Worm (Caenorhabditis elegans): Measurements from ENCODE around the gene C56E6.4.
A peak's percentile ranks its signal among the peaks of the same experiment; 100 is the strongest.

C56E6.4 gene

DNA sequence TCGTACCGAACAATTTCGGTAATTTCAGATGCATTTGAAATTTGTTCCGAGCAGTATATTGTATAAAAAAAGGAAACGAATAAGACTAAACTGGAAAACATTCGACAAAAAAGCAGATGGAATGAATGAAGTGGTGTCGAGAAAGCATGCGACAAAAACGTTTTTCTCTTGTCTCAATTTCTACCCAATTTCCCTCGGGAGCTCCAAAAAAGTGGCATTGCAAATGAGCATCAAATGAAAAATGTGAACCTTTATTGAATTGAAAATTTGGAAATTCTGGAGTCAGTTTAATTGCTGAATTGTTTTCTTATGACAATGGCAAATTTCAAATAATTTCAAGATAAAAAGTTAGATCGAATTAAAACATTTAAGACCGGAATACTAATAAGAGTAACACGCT is 28.4 kb downstream of the C56E6.4 start, which contains the start of gene R05G9.5:
TSS of gene R05G9.5 (minus strand) at position 101 of the 400 bp plus-strand sequence.
- no peak for TF ChIP-seq ceh-22 (tag; optimal IDR thresholded peaks at IDR 0.05)
- no peak for TF ChIP-seq dve-1 (tag; optimal IDR thresholded peaks at IDR 0.05)
- TF ChIP-seq K09A11.1 (tag; optimal IDR thresholded peaks at IDR 0.05; ENCODE audit: insufficient read depth) = no peak
- TF ChIP-seq pat-9 (tag; optimal IDR thresholded peaks at IDR 0.05) = no peak
- no peak for TF ChIP-seq hlh-6 (tag; optimal IDR thresholded peaks at IDR 0.05)
- no peak for TF ChIP-seq ceh-30 (tag; optimal IDR thresholded peaks at IDR 0.05)
- TF ChIP-seq hlh-8 (tag; optimal IDR thresholded peaks at IDR 0.05) = no peak
- no peak for TF ChIP-seq pha-2 (tag; optimal IDR thresholded peaks at IDR 0.05)
- no peak for TF ChIP-seq rnt-1 (tag; optimal IDR thresholded peaks at IDR 0.05)
- no peak for TF ChIP-seq F13H6.1 (tag; optimal IDR thresholded peaks at IDR 0.05)
- TF ChIP-seq ceh-9 (tag; optimal IDR thresholded peaks at IDR 0.05) = no peak
- TF ChIP-seq zip-5 (tag; optimal IDR thresholded peaks at IDR 0.05) = no peak
- no peak for TF ChIP-seq ceh-14 (tag; optimal IDR thresholded peaks at IDR 0.05)

DNA sequence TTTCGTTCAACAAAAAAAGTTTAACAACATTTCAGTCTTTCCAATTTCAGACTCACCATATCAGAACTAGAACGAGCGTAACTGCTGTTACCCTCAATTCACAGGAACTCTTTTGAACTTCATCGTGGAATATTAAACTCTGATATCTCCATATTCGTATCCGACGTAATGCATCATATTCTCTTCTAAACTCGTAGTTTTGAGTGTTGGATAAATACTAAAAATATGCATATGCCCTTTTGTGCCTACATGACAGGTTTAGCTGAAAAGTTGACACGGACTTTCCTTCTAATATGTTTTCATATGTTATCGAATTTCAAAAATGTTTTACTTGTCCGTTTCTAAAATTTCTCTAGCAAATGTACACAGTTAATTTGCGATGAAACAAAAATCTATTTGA is 29.5 kb downstream of the C56E6.4 start, which contains the start of gene twk-49:
TSS of gene twk-49 (minus strand) at position 101 of the 400 bp plus-strand sequence.
- TF ChIP-seq rnt-1 (tag; optimal IDR thresholded peaks at IDR 0.05) (no peak), pha-4 (tag; optimal IDR thresholded peaks at IDR 0.05) (no peak), ceh-14 (tag; optimal IDR thresholded peaks at IDR 0.05) (no peak)

DNA sequence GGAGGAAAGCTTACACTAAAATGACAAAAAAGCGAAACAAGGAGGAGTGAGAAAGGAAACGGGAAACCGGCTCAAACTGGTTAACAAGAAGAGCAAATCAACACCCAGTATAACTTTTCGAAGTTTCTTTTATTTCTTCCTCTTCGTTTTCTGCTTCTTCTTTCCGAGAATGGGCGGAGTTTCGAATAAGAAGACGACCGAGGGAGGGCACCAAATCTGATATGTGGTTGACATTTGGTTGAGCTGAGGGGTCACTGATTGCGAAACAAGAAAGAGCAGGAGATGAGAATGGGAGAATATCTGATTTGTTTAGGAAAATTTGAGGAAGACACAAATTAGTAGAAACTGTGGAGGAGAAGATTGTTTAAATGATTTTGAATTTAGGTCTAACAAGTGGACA is 29.9 kb downstream of the C56E6.4 start:
- no peak for TF ChIP-seq sdc-2 (tag; optimal IDR thresholded peaks at IDR 0.05)
- no peak for TF ChIP-seq elt-4 (tag; optimal IDR thresholded peaks at IDR 0.05)
- TF ChIP-seq T23F11.4 (GFP tag; optimal IDR thresholded peaks at IDR 0.05) = no peak
- no peak for TF ChIP-seq unc-86 (tag; optimal IDR thresholded peaks at IDR 0.05)
- TF ChIP-seq unc-55 (GFP tag; optimal IDR thresholded peaks at IDR 0.05) = no peak
- no peak for TF ChIP-seq ceh-45 (GFP tag; IDR thresholded peaks at IDR 0.05)
- TF ChIP-seq unc-42 (tag; optimal IDR thresholded peaks at IDR 0.05) = peak; percentile 55
- no peak for TF ChIP-seq dmd-4 (tag; optimal IDR thresholded peaks at IDR 0.05; ENCODE audit: borderline replicate concordance)

DNA sequence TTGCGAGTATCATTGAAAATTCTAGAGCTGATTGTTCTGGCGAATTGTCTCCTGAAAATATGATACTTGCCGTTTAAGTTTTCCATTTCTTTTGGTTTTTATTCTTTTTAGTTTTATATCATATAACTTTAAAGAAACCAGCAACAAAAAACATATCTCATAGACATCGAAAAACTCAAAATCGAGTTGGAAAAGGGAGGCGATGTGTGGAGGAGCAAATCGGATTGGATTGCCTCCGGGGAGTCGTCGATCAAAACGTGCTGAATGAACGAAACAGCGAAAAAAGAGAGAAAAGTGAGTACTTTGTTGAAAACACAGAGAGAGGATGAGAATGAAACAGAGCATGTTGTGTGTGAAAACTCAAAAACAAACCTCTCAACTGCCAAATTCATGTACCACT is 31.4 kb downstream of the C56E6.4 start:
- TF ChIP-seq unc-42 (tag; optimal IDR thresholded peaks at IDR 0.05) (peak; percentile 24), unc-86 (tag; optimal IDR thresholded peaks at IDR 0.05) (no peak)

DNA sequence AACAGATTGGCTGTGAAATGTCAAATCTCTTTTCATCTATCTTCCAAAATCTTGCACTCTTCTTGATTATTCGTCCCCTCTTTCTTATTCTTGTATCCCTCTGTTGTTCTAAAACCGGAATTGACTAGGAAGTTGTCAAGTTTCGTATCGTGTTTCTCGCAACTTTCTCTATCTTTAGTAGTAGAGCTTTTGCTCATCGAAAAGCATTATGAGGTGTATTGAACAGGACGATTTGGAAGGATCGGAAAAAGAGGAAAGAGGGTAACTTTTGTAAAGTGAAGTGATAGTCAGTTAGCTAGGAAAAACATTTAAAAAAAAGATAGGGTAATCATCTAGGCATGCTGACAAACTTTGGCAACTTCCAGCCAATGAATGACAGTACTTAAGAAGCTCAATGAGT is 32.0 kb downstream of the C56E6.4 start:
- TF ChIP-seq ceh-18 (tag; optimal IDR thresholded peaks at IDR 0.05) (no peak), ceh-30 (tag; optimal IDR thresholded peaks at IDR 0.05) (no peak), ceh-22 (tag; optimal IDR thresholded peaks at IDR 0.05) (no peak)

DNA sequence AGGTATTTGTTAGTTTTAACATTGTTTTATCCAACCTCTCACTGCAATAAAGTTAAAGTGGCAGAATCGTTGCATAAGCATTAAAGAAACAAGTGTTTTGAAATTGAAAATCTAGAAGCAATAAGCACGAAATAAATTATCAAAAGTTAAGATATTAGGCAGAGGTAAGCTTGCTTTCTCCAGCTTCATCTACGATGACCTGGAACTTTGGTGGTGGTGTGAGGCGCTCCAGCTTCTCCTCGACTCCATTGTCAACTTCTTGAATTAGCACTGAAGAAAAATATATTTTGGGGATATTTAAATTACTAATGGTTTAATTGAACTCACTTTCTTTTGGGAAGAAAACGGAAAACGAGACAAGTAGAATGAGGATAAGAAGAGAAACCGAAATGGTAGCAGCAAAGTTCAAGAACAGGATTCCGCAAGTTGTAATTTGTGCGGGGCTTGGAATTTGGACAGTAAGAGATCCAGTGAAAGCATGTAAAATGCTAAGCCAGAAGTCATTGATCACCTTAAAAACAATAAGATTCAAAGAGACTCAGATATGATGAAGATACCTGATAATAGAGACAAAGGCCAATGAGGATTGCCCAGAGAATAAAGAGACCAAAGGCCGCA is 34.7 kb downstream of the C56E6.4 start:
- TF ChIP-seq sdc-2 (tag; optimal IDR thresholded peaks at IDR 0.05) (no peak), Y22D7AL.16 (tag; optimal IDR thresholded peaks at IDR 0.05) (no peak), C38D4.7 (GFP tag; optimal IDR thresholded peaks at IDR 0.05) (no peak)

DNA sequence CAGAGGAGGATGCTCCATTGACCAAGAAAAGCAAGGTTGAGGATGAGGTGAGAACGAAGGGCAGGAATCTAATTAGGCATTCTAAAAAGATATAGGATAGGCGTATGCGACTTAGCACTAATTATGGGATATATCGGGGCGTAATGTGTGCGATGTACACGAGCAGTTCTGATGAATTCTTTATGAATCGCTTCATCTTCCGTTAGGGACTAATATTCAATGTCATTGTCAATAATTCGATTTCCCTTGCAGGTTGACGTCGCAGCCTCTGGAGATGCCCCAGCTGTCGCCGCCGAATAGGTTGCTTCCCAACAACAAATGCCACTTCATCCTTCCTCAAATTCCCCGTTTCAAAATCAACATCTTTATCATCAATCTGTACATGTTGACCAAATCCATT is 35.4 kb downstream of the C56E6.4 start:
- no peak for TF ChIP-seq ceh-2 (tag; optimal IDR thresholded peaks at IDR 0.05)
- TF ChIP-seq ceh-18 (tag; optimal IDR thresholded peaks at IDR 0.05) = no peak
- no peak for TF ChIP-seq eyg-1 (tag; optimal IDR thresholded peaks at IDR 0.05)
- peak; percentile 84 for TF ChIP-seq unc-42 (tag; optimal IDR thresholded peaks at IDR 0.05)
- TF ChIP-seq hlh-13 (GFP tag; optimal IDR thresholded peaks at IDR 0.05) = no peak
- TF ChIP-seq ceh-6 (GFP tag; optimal IDR thresholded peaks at IDR 0.05) = no peak
